Worm (Caenorhabditis elegans) whole organism, L1 larva: ENCODE results near the gene col-131.

Experiments used
- C04F5.9 ChIP-seq: sonication (generic microtip); optimal IDR thresholded peaks from 2 replicates; lab custom pipeline; 2016; ENCODE audit warnings: missing genetic modification characterization, missing compliant biosample characterization
- F16B12.6 ChIP-seq: fragments of 150-350 bp; optimal IDR thresholded peaks from 2 replicates; lab custom pipeline; 2014; ENCODE audit warnings: missing biosample characterization, missing genetic modification characterization
- aly-2 ChIP-seq: fragments of 150-350 bp; optimal IDR thresholded peaks from 2 replicates; lab custom pipeline; 2014; ENCODE audit warnings: missing biosample characterization, missing genetic modification characterization
- ama-1 ChIP-seq: fragments of 150-350 bp; optimal IDR thresholded peaks from 2 replicates; lab custom pipeline; 2014
- blmp-1 ChIP-seq: fragments of 150-350 bp; optimal IDR thresholded peaks from 2 replicates; lab custom pipeline; 2014; ENCODE audit warnings: missing biosample characterization, missing genetic modification characterization
- ces-1 ChIP-seq: fragments of 150-350 bp; optimal IDR thresholded peaks from 2 replicates; lab custom pipeline; 2014; ENCODE audit warnings: missing biosample characterization, missing genetic modification reagents, missing genetic modification characterization
- dpl-1 ChIP-seq, 3 experiments: fragments of 150-350 bp in 2 of 3; sonication (generic microtip) in 1 of 3; optimal IDR thresholded peaks; 2 replicates each; lab custom pipeline; 2014 to 2017; ENCODE audit warnings: missing biosample characterization in 3 of 3, missing genetic modification characterization in 3 of 3, missing genetic modification reagents in 3 of 3
- dsc-1 ChIP-seq: sonication (generic microtip); optimal IDR thresholded peaks from 2 replicates; lab custom pipeline; 2016; ENCODE audit warnings: mild to moderate bottlenecking, missing genetic modification characterization, missing compliant biosample characterization
- efl-1 ChIP-seq, 4 experiments: fragments of 150-350 bp; optimal IDR thresholded peaks in 3 of 4; peaks in 1 of 4; 1 replicate in 1 of 4; 2 replicates in 3 of 4; lab custom pipeline; 2014; ENCODE audit warnings: missing biosample characterization in 2 of 4, missing genetic modification characterization in 2 of 4, missing genetic modification reagents in 2 of 4
- elt-3 ChIP-seq, 6 experiments: fragments of 150-350 bp in 1 of 6; sonication (generic microtip); optimal IDR thresholded peaks; 2 replicates each; lab custom pipeline; 2017 to 2018; ENCODE audit warnings: missing biosample characterization in 6 of 6, missing genetic modification characterization in 6 of 6, inconsistent platforms in 1 of 6
- fkh-10 ChIP-seq: sonication (generic microtip); optimal IDR thresholded peaks from 2 replicates; lab custom pipeline; 2017; ENCODE audit warnings: missing biosample characterization, missing genetic modification reagents, missing genetic modification characterization
- fkh-4 ChIP-seq: sonication (generic microtip); optimal IDR thresholded peaks from 2 replicates; lab custom pipeline; 2016; ENCODE audit warnings: missing compliant biosample characterization, missing genetic modification characterization, borderline replicate concordance
- fkh-8 ChIP-seq: sonication (generic microtip); optimal IDR thresholded peaks from 2 replicates; lab custom pipeline; 2016; ENCODE audit warnings: mild to moderate bottlenecking, missing genetic modification characterization, missing compliant biosample characterization
- fos-1 ChIP-seq: fragments of 150-350 bp; optimal IDR thresholded peaks from 2 replicates; lab custom pipeline; 2014; ENCODE audit warnings: missing biosample characterization, missing genetic modification characterization
- grh-1 ChIP-seq: fragments of 200-800 bp; sonication (Bioruptor generic); IDR thresholded peaks from 2 replicates; pipeline ENCODE4 v1.3.6; 2022; ENCODE audit warnings: missing genetic modification reagents, missing genetic modification characterization, missing compliant biosample characterization
- hlh-4 ChIP-seq: sonication (generic microtip); optimal IDR thresholded peaks from 2 replicates; lab custom pipeline; 2016; ENCODE audit warnings: mild to moderate bottlenecking, missing genetic modification characterization, missing compliant biosample characterization
- hpl-2 ChIP-seq: fragments of 150-350 bp; optimal IDR thresholded peaks from 2 replicates; lab custom pipeline; 2014; ENCODE audit warnings: missing biosample characterization, missing genetic modification reagents, missing genetic modification characterization
- irx-1 ChIP-seq: sonication (generic microtip); optimal IDR thresholded peaks from 2 replicates; lab custom pipeline; 2016; ENCODE audit warnings: missing genetic modification characterization, missing compliant biosample characterization
- lin-14 ChIP-seq: fragments of 200-800 bp; sonication (Bioruptor generic); optimal IDR thresholded peaks from 2 replicates; lab custom pipeline; 2018; ENCODE audit warnings: mild to moderate bottlenecking, missing genetic modification characterization, moderate library complexity, missing compliant biosample characterization
- lin-15B ChIP-seq: fragments of 150-350 bp; sonication (generic microtip); optimal IDR thresholded peaks from 3 replicates; lab custom pipeline; 2014; ENCODE audit warnings: missing biosample characterization, missing genetic modification characterization
- lin-35 ChIP-seq, 2 experiments: fragments of 150-350 bp; optimal IDR thresholded peaks; 2 replicates each; lab custom pipeline; 2014; ENCODE audit warnings: missing biosample characterization in 2 of 2, missing genetic modification characterization in 2 of 2, missing genetic modification reagents in 2 of 2
- lsy-2 ChIP-seq, 2 experiments: fragments of 150-350 bp; optimal IDR thresholded peaks; 2 replicates each; lab custom pipeline; 2014; ENCODE audit warnings: missing biosample characterization in 2 of 2, missing genetic modification characterization in 2 of 2
- mef-2 ChIP-seq: fragments of 150-350 bp; optimal IDR thresholded peaks from 2 replicates; lab custom pipeline; 2014; ENCODE audit warnings: missing biosample characterization, missing genetic modification characterization
- nhr-20 ChIP-seq: sonication (generic microtip); optimal IDR thresholded peaks from 2 replicates; lab custom pipeline; 2016; ENCODE audit warnings: mild to moderate bottlenecking, missing genetic modification characterization, missing compliant biosample characterization
- nhr-28 ChIP-seq: fragments of 150-350 bp; optimal IDR thresholded peaks from 2 replicates; lab custom pipeline; 2014; ENCODE audit warnings: missing biosample characterization, missing genetic modification characterization
- nhr-47 ChIP-seq: sonication (generic microtip); optimal IDR thresholded peaks from 2 replicates; lab custom pipeline; 2016; ENCODE audit warnings: mild to moderate bottlenecking, missing genetic modification characterization, moderate library complexity, missing compliant biosample characterization
- nhr-71 ChIP-seq: sonication (generic microtip); optimal IDR thresholded peaks from 2 replicates; lab custom pipeline; 2016; ENCODE audit warnings: mild to moderate bottlenecking, missing genetic modification characterization, moderate library complexity, missing compliant biosample characterization
- nhr-76 ChIP-seq: sonication (generic microtip); optimal IDR thresholded peaks from 2 replicates; lab custom pipeline; 2017; ENCODE audit warnings: missing biosample characterization, missing genetic modification characterization
- nhr-77 ChIP-seq: fragments of 150-350 bp; optimal IDR thresholded peaks from 2 replicates; lab custom pipeline; 2014; ENCODE audit warnings: missing biosample characterization, missing genetic modification characterization
- nhr-84 ChIP-seq: sonication (generic microtip); optimal IDR thresholded peaks from 2 replicates; lab custom pipeline; 2017; ENCODE audit warnings: missing biosample characterization, missing genetic modification characterization
- nhr-85 ChIP-seq: sonication (generic microtip); peaks from one replicate; lab custom pipeline; 2016; ENCODE audit warnings: missing genetic modification characterization, inconsistent platforms, missing compliant biosample characterization
- nhr-90 ChIP-seq: sonication (generic microtip); optimal IDR thresholded peaks from 2 replicates; lab custom pipeline; 2016; ENCODE audit warnings: mild to moderate bottlenecking, missing genetic modification characterization, missing compliant biosample characterization; ENCODE audit not compliant: poor library complexity
- pqm-1 ChIP-seq: sonication (generic microtip); optimal IDR thresholded peaks from 3 replicates; lab custom pipeline; 2017; ENCODE audit warnings: missing biosample characterization, missing genetic modification characterization
- rnt-1 ChIP-seq: sonication (generic microtip); optimal IDR thresholded peaks from 2 replicates; lab custom pipeline; 2016; ENCODE audit warnings: mild to moderate bottlenecking, missing genetic modification characterization, moderate library complexity, missing compliant biosample characterization
- snu-23 ChIP-seq: sonication (generic microtip); optimal IDR thresholded peaks from 2 replicates; lab custom pipeline; 2016; ENCODE audit warnings: missing genetic modification characterization, missing compliant biosample characterization
- sptf-1 ChIP-seq: fragments of 150-350 bp; optimal IDR thresholded peaks from 2 replicates; lab custom pipeline; 2014; ENCODE audit warnings: missing biosample characterization, missing genetic modification characterization
- tlp-1 ChIP-seq: fragments of 150-350 bp; optimal IDR thresholded peaks from 2 replicates; lab custom pipeline; 2014; ENCODE audit warnings: missing biosample characterization, missing genetic modification characterization
- unc-30 ChIP-seq: sonication (generic microtip); optimal IDR thresholded peaks from 2 replicates; lab custom pipeline; 2017; ENCODE audit warnings: missing biosample characterization, missing genetic modification characterization
- unc-86 ChIP-seq: sonication (generic microtip); optimal IDR thresholded peaks from 2 replicates; lab custom pipeline; 2016; ENCODE audit warnings: missing genetic modification characterization, missing compliant biosample characterization
- unc-98 ChIP-seq: fragments of 200-800 bp; sonication (Bioruptor generic); IDR thresholded peaks from 2 replicates; pipeline ENCODE4 v1.3.6; 2022; ENCODE audit warnings: missing genetic modification characterization, missing compliant biosample characterization
- vab-15 ChIP-seq: sonication (generic microtip); optimal IDR thresholded peaks from 2 replicates; lab custom pipeline; 2017; ENCODE audit warnings: missing genotype, mild to moderate bottlenecking, missing genetic modification characterization, missing compliant biosample characterization
- xbp-1 ChIP-seq: sonication (generic microtip); optimal IDR thresholded peaks from 2 replicates; lab custom pipeline; 2016; ENCODE audit warnings: missing genetic modification characterization, missing compliant biosample characterization
- zag-1 ChIP-seq: fragments of 150-350 bp; optimal IDR thresholded peaks from 2 replicates; lab custom pipeline; 2014; ENCODE audit warnings: missing biosample characterization, missing genetic modification characterization

Gene col-131

ce11 chrIV:13085675-13086074 lies 18.6 kb upstream of the col-131 start:
- no peak for TF ChIP-seq nhr-28 (tag; lab: Kevin White, UChicago)
- no peak for TF ChIP-seq nhr-76 (tag; lab: Kevin White, UChicago)
- no peak for TF ChIP-seq hlh-4
- TF ChIP-seq dpl-1 (GFP tag; optimal IDR thresholded peaks at IDR 0.05; lab: Kevin White, UChicago) = no peak
- TF ChIP-seq ces-1 (GFP tag; lab: Kevin White, UChicago) = no peak
- no peak for TF ChIP-seq nhr-84 (tag; lab: Kevin White, UChicago)

- no peak for TF ChIP-seq aly-2 (tag; lab: Kevin White, UChicago)
- peak; percentile 30 for TF ChIP-seq nhr-47 (tag; lab: Kevin White, UChicago)
- no peak for TF ChIP-seq xbp-1 (tag; lab: Kevin White, UChicago)
- TF ChIP-seq nhr-71 = peak; percentile 48
- TF ChIP-seq lin-35 (GFP tag; optimal IDR thresholded peaks at IDR 0.05; lab: Kevin White, UChicago) = peak in 1 of 2 experiments; percentile 26
- no peak for TF ChIP-seq C04F5.9
- TF ChIP-seq nhr-20 (tag; lab: Kevin White, UChicago) = peak; percentile 32
- no peak for TF ChIP-seq mef-2 (tag; lab: Kevin White, UChicago)
- TF ChIP-seq lin-14 (GFP tag; lab: Kevin White, UChicago) = no peak
- peak; percentile 67 for TF ChIP-seq ama-1 (lab: Kevin White, UChicago)
- peak; percentile 4 for TF ChIP-seq blmp-1 (tag; lab: Kevin White, UChicago)
- TF ChIP-seq snu-23 (GFP tag; lab: Kevin White, UChicago) = peak; percentile 24
- no peak for TF ChIP-seq dsc-1 (tag; lab: Kevin White, UChicago)
- TF ChIP-seq tlp-1 (tag; lab: Kevin White, UChicago) = no peak
- TF ChIP-seq hpl-2 (GFP tag; lab: Kevin White, UChicago) = no peak
- no peak for TF ChIP-seq unc-98 (GFP tag; lab: Robert Waterston, UW)
- peak; percentile 54 for TF ChIP-seq nhr-85 (tag; lab: Kevin White, UChicago)
- no peak for TF ChIP-seq unc-86 (tag; lab: Kevin White, UChicago)
- TF ChIP-seq nhr-77 (tag; lab: Kevin White, UChicago) = no peak
- TF ChIP-seq vab-15 (tag; lab: Kevin White, UChicago) = no peak
- peak; percentile 31; the same call in 1 of the 2 replicates for TF ChIP-seq grh-1 (GFP tag; lab: Robert Waterston, UW)
- TF ChIP-seq dpl-1 (GFP tag; optimal IDR thresholded peaks at IDR 0.05; lab: Kevin White, UChicago) = no peak
- no peak for TF ChIP-seq zag-1 (tag; lab: Kevin White, UChicago)
- no peak for TF ChIP-seq fkh-4 (tag; lab: Kevin White, UChicago)
- peak; percentile 28 for TF ChIP-seq nhr-90 (tag; lab: Kevin White, UChicago)
Measured at ce11 chrIV:13082836-13083763, 16.0 kb upstream of the col-131 start.

ce11 chrIV:13082106-13082505 lies 15.0 kb upstream of the col-131 start:
- TF ChIP-seq pqm-1 (tag; lab: Kevin White, UChicago) (no peak), lsy-2 (tag; optimal IDR thresholded peaks at IDR 0.05; lab: Kevin White, UChicago) (peak in 1 of 2 experiments; percentile 25), lin-15B (no peak), irx-1 (no peak), unc-30 (tag; lab: Kevin White, UChicago) (no peak), elt-3 (tag; optimal IDR thresholded peaks at IDR 0.05; lab: Kevin White, UChicago) (peak in 2 of 6 experiments; percentile 30 to 62), lin-14 (GFP tag; lab: Kevin White, UChicago) (peak; percentile 48), snu-23 (GFP tag; lab: Kevin White, UChicago) (peak; percentile 10), nhr-85 (tag; lab: Kevin White, UChicago) (peak; percentile 87), blmp-1 (tag; lab: Kevin White, UChicago) (peak; percentile 45), ama-1 (lab: Kevin White, UChicago) (no peak), grh-1 (GFP tag; lab: Robert Waterston, UW) (peak; percentile 68), zag-1 (tag; lab: Kevin White, UChicago) (no peak), sptf-1 (no peak), nhr-71 (no peak), lin-35 (GFP tag; optimal IDR thresholded peaks at IDR 0.05; lab: Kevin White, UChicago) (peak in 1 of 2 experiments; percentile 26), efl-1 (optimal IDR thresholded peaks at IDR 0.05; lab: Kevin White, UChicago) (no peak), efl-1 (GFP tag; optimal IDR thresholded peaks at IDR 0.05 in 1 of 2; lab: Kevin White, UChicago) (peak in 1 of 2 experiments; percentile 8), fkh-8 (tag; lab: Kevin White, UChicago) (no peak), unc-86 (tag; lab: Kevin White, UChicago) (no peak), rnt-1 (tag; lab: Kevin White, UChicago) (peak; percentile 2), nhr-20 (tag; lab: Kevin White, UChicago) (peak; percentile 39), fos-1 (tag; lab: Kevin White, UChicago) (no peak), F16B12.6 (no peak), fkh-10 (GFP tag; lab: Kevin White, UChicago) (no peak)
